Worm (Caenorhabditis elegans): ENCODE measurements around the gene cTel54X.2.

- TF ChIP-seq ztf-11 (tag; optimal IDR thresholded peaks at IDR 0.05) (no peak), nhr-11 (tag; optimal IDR thresholded peaks at IDR 0.05) (no peak), fkh-10 (GFP tag; optimal IDR thresholded peaks at IDR 0.05) (no peak), nhr-28 (tag; optimal IDR thresholded peaks at IDR 0.05) (no peak), dpl-1 (GFP tag; optimal IDR thresholded peaks at IDR 0.05) (no peak), pqm-1 (tag; optimal IDR thresholded peaks at IDR 0.05) (no peak), lin-13 (GFP tag; optimal IDR thresholded peaks at IDR 0.05) (no peak), lin-29 (GFP tag; IDR thresholded peaks at IDR 0.05) (no peak)
Observed at ce11 chrIII:31600-31999, 28.5 kb downstream of the cTel54X.2 start.
